Fruit fly (Drosophila melanogaster): Measurements from ENCODE around the gene CG10657.
A peak's percentile ranks its signal among the peaks of the same experiment; 100 is the strongest.

The CG10657 gene

dm6 chr3L:12495312-12495725 lies 1.7 kb downstream of the CG10657 start (continued):
- TF ChIP-seq CG14710 (tag; optimal IDR thresholded peaks at IDR 0.05) (peak; percentile 24), CG17359 (tag; optimal IDR thresholded peaks at IDR 0.05) (peak; percentile 42), CG12104 (GFP tag; optimal IDR thresholded peaks at IDR 0.05) (peak; percentile 7), odd (GFP tag; optimal IDR thresholded peaks at IDR 0.05) (peak; percentile 34), eyg (GFP tag; optimal IDR thresholded peaks at IDR 0.05) (no peak), Blimp-1 (GFP tag; optimal IDR thresholded peaks at IDR 0.05) (peak; percentile 44), ATbp (GFP tag; optimal IDR thresholded peaks at IDR 0.05) (peak; percentile 24), CG9727 (GFP tag; optimal IDR thresholded peaks at IDR 0.05) (peak; percentile 47), org-1 (GFP tag; optimal IDR thresholded peaks at IDR 0.05) (peak; percentile 36), fd96Cb (tag; optimal IDR thresholded peaks at IDR 0.05) (peak; percentile 36), CG17802 (tag; optimal IDR thresholded peaks at IDR 0.05) (no peak), Hand (GFP tag; optimal IDR thresholded peaks at IDR 0.05) (no peak), Fer1 (GFP tag; optimal IDR thresholded peaks at IDR 0.05) (peak; percentile 35), cwo (GFP tag; optimal IDR thresholded peaks at IDR 0.05) (peak; percentile 12), CG11504 (tag; optimal IDR thresholded peaks at IDR 0.05) (peak; percentile 68), CG18599 (GFP tag; optimal IDR thresholded peaks at IDR 0.05) (peak; percentile 45), slbo (GFP tag; IDR thresholded peaks at IDR 0.05) (0 out of 2 replicates have a peak, but pooled peaks have one; percentile 19), Atf-2 (GFP tag; optimal IDR thresholded peaks at IDR 0.05) (peak; percentile 1), Ssrp (tag; optimal IDR thresholded peaks at IDR 0.05) (peak; percentile 35), CG11723 (GFP tag; optimal IDR thresholded peaks at IDR 0.05) (peak; percentile 38), Usf (GFP tag; optimal IDR thresholded peaks at IDR 0.05) (peak; percentile 34), caup (GFP tag; optimal IDR thresholded peaks at IDR 0.05; ENCODE audit: severe bottlenecking) (peak; percentile 11), oc (tag; optimal IDR thresholded peaks at IDR 0.05) (peak; percentile 19), CG11695 (GFP tag; IDR thresholded peaks at IDR 0.05) (0 out of 3 replicates have a peak, but pooled peaks have one; percentile 27), CG7839 (tag; optimal IDR thresholded peaks at IDR 0.05) (peak; percentile 59), slp2 (GFP tag; optimal IDR thresholded peaks at IDR 0.05) (peak; percentile 1), CG10267 (tag; optimal IDR thresholded peaks at IDR 0.05) (peak; percentile 36), vvl (GFP tag; IDR thresholded peaks at IDR 0.05) (0 out of 2 replicates have a peak, but pooled peaks have one; percentile 19), CG7556 (GFP tag; optimal IDR thresholded peaks at IDR 0.05) (peak; percentile 56), CG10979 (tag; optimal IDR thresholded peaks at IDR 0.05) (peak; percentile 54), CoRest (tag; optimal IDR thresholded peaks at IDR 0.05) (peak; percentile 65), Nf-YB (GFP tag; optimal IDR thresholded peaks at IDR 0.05) (peak; percentile 4), chif (GFP tag; optimal IDR thresholded peaks at IDR 0.05) (peak in 1 of 2 experiments; percentile 12), dmrt11E (tag; optimal IDR thresholded peaks at IDR 0.05) (peak; percentile 16), CG8281 (tag; optimal IDR thresholded peaks at IDR 0.05) (no peak), CG30431 (GFP tag; optimal IDR thresholded peaks at IDR 0.05) (peak; percentile 25), nmo (GFP tag; optimal IDR thresholded peaks at IDR 0.05) (peak; percentile 53), HmgZ (tag; optimal IDR thresholded peaks at IDR 0.05) (peak; percentile 29), tgo (GFP tag; IDR thresholded peaks at IDR 0.05) (peak; percentile 21; the same call in 1 of the 3 replicates), phol (tag; optimal IDR thresholded peaks at IDR 0.05) (peak; percentile 48), Meics (GFP tag; optimal IDR thresholded peaks at IDR 0.05) (peak; percentile 53), CHES-1-like (GFP tag; optimal IDR thresholded peaks at IDR 0.05) (no peak), CG6654 (GFP tag; optimal IDR thresholded peaks at IDR 0.05) (no peak), CG3281 (GFP tag; optimal IDR thresholded peaks at IDR 0.05) (peak; percentile 47), hkb (optimal IDR thresholded peaks at IDR 0.05) (no peak), hkb (GFP tag; IDR thresholded peaks at IDR 0.05) (peak; percentile 39; the same call in 1 of the 2 replicates), CG1832 (GFP tag; optimal IDR thresholded peaks at IDR 0.05) (no peak), HHEX (GFP tag; optimal IDR thresholded peaks at IDR 0.05) (peak; percentile 8), C15 (GFP tag; IDR thresholded peaks at IDR 0.05) (no peak)

All from whole organism, embryonic.